Fruit fly (Drosophila melanogaster): Measurements from ENCODE around the gene CG9399.

CG9399 gene

dm6 chr3R:9573812-9574587 lies at the start of gene CG9399 (continued):
- TF ChIP-seq CG15073 (GFP tag; optimal IDR thresholded peaks at IDR 0.05) (peak; percentile 87), CG11696 (GFP tag; IDR thresholded peaks at IDR 0.05) (peak; percentile 92), CG8944 (GFP tag; optimal IDR thresholded peaks at IDR 0.05) (peak; percentile 92), YL-1 (GFP tag; optimal IDR thresholded peaks at IDR 0.05) (peak; percentile 97), bab2 (GFP tag; optimal IDR thresholded peaks at IDR 0.05) (peak; percentile 94), jing (GFP tag; optimal IDR thresholded peaks at IDR 0.05) (peak; percentile 95), CG7556 (GFP tag; optimal IDR thresholded peaks at IDR 0.05) (peak; percentile 97), CG6854 (GFP tag; optimal IDR thresholded peaks at IDR 0.05) (peak; percentile 90), Ravus (GFP tag; IDR thresholded peaks at IDR 0.05) (peak; percentile 85), CG11695 (GFP tag; IDR thresholded peaks at IDR 0.05) (peak; percentile 96), CG1024 (GFP tag; IDR thresholded peaks at IDR 0.05) (peak; percentile 93), Hmx (GFP tag; optimal IDR thresholded peaks at IDR 0.05) (peak; percentile 88), bsh (GFP tag; optimal IDR thresholded peaks at IDR 0.05) (peak; percentile 86 to 98), otp (GFP tag; IDR thresholded peaks at IDR 0.05) (peak; percentile 98), E2f2 (GFP tag; IDR thresholded peaks at IDR 0.05) (peak; percentile 83), insv (GFP tag; optimal IDR thresholded peaks at IDR 0.05) (peak in 1 of 2 experiments; percentile 78), Opbp (GFP tag; IDR thresholded peaks at IDR 0.05; ENCODE audit: partially characterized antibody) (no peak), CG1602 (GFP tag; optimal IDR thresholded peaks at IDR 0.05) (peak; percentile 99), CG6683 (GFP tag; optimal IDR thresholded peaks at IDR 0.05) (peak; percentile 86), tll (GFP tag; optimal IDR thresholded peaks at IDR 0.05) (peak; percentile 20 to 90), unpg (GFP tag; optimal IDR thresholded peaks at IDR 0.05) (peak; percentile 98), aop (GFP tag; IDR thresholded peaks at IDR 0.05) (peak; percentile 96), vvl (GFP tag; IDR thresholded peaks at IDR 0.05) (peak; percentile 99), CG7963 (GFP tag; IDR thresholded peaks at IDR 0.05; ENCODE audit: partially characterized antibody) (no peak), Nf-YC (tag; optimal IDR thresholded peaks at IDR 0.05) (peak; percentile 84), sqz (GFP tag; optimal IDR thresholded peaks at IDR 0.05) (peak; percentile 93), CG14014 (GFP tag; IDR thresholded peaks at IDR 0.05) (peak; percentile 98), CG4730 (GFP tag; IDR thresholded peaks at IDR 0.05) (peak; percentile 97), B-H1 (GFP tag; IDR thresholded peaks at IDR 0.05) (peak; percentile 98), Tbp (GFP tag; optimal IDR thresholded peaks at IDR 0.05) (peak; percentile 68), CG15514 (GFP tag; optimal IDR thresholded peaks at IDR 0.05) (peak; percentile 90), CG4820 (GFP tag; optimal IDR thresholded peaks at IDR 0.05) (peak; percentile 96), CG1647 (GFP tag; optimal IDR thresholded peaks at IDR 0.05) (peak; percentile 93), CG11504 (tag; optimal IDR thresholded peaks at IDR 0.05) (peak; percentile 96), CG14050 (GFP tag; IDR thresholded peaks at IDR 0.05) (peak; percentile 97), CG10147 (GFP tag; optimal IDR thresholded peaks at IDR 0.05) (peak; percentile 92), CG6654 (GFP tag; optimal IDR thresholded peaks at IDR 0.05) (peak; percentile 82), Abd-B (GFP tag; optimal IDR thresholded peaks at IDR 0.05) (peak; percentile 94), CG18619 (GFP tag; optimal IDR thresholded peaks at IDR 0.05) (peak; percentile 95), CG10959 (GFP tag; IDR thresholded peaks at IDR 0.05) (peak; percentile 92), CG5953 (GFP tag; IDR thresholded peaks at IDR 0.05) (peak; percentile 98), Hr3 (GFP tag; optimal IDR thresholded peaks at IDR 0.05) (peak; percentile 98), CG14667 (GFP tag; IDR thresholded peaks at IDR 0.05) (peak; percentile 98), ato (GFP tag; IDR thresholded peaks at IDR 0.05; ENCODE audit: partially characterized antibody) (no peak), CG12942 (GFP tag; optimal IDR thresholded peaks at IDR 0.05) (peak; percentile 97), CG3838 (GFP tag; optimal IDR thresholded peaks at IDR 0.05) (peak; percentile 90), dpn (GFP tag; optimal IDR thresholded peaks at IDR 0.05) (peak; percentile 94 to 98), ab (GFP tag; optimal IDR thresholded peaks at IDR 0.05) (peak; percentile 92), CG8281 (tag; optimal IDR thresholded peaks at IDR 0.05) (peak; percentile 84)

Data from whole organism, embryonic.